Worm (Caenorhabditis elegans) whole organism, early embryonic: ENCODE measurements around the gene rpoa-49.

Experiments
- B0310.2 ChIP-seq: sonication (generic microtip); optimal IDR thresholded peaks from 2 replicates; lab custom pipeline; 2016; ENCODE audit warnings: mild to moderate bottlenecking, missing genetic modification characterization, missing compliant biosample characterization
- F13C5.2 ChIP-seq: sonication (generic microtip); optimal IDR thresholded peaks from 2 replicates; lab custom pipeline; 2017; ENCODE audit warnings: mild to moderate bottlenecking, missing genetic modification characterization, inconsistent platforms, missing compliant biosample characterization
- aly-1 ChIP-seq: sonication (generic microtip); optimal IDR thresholded peaks from 2 replicates; lab custom pipeline; 2016; ENCODE audit warnings: missing genetic modification characterization, missing compliant biosample characterization
- ama-1 ChIP-seq: fragments of 150-350 bp; optimal IDR thresholded peaks from 2 replicates; lab custom pipeline; 2014
- ceh-13 ChIP-seq: fragments of 200-800 bp; sonication (Bioruptor generic); optimal IDR thresholded peaks from 2 replicates; lab custom pipeline; 2018; ENCODE audit warnings: mild to moderate bottlenecking, missing genetic modification characterization, missing compliant biosample characterization
- ceh-36 ChIP-seq: sonication (generic microtip); optimal IDR thresholded peaks from 2 replicates; lab custom pipeline; 2016; ENCODE audit warnings: missing genetic modification characterization, inconsistent platforms, missing compliant biosample characterization
- ets-7 ChIP-seq: sonication (generic microtip); optimal IDR thresholded peaks from 2 replicates; lab custom pipeline; 2016; ENCODE audit warnings: missing genotype, missing genetic modification characterization, missing compliant biosample characterization
- flt-1 ChIP-seq: fragments of 200-800 bp; sonication (Bioruptor generic); IDR thresholded peaks from 2 replicates; pipeline ENCODE4 v1.3.6; 2022; ENCODE audit warnings: missing genetic modification characterization, missing compliant biosample characterization
- hmbx-1 ChIP-seq: sonication (generic microtip); optimal IDR thresholded peaks from 2 replicates; lab custom pipeline; 2016; ENCODE audit warnings: mild to moderate bottlenecking, missing genetic modification characterization, missing compliant biosample characterization
- hmg-4 ChIP-seq: fragments of 200-800 bp; sonication (Bioruptor generic); optimal IDR thresholded peaks from 2 replicates; lab custom pipeline; 2018; ENCODE audit warnings: mild to moderate bottlenecking, missing genetic modification characterization, missing compliant biosample characterization
- hnd-1 ChIP-seq: sonication (generic microtip); optimal IDR thresholded peaks from 2 replicates; lab custom pipeline; 2016; ENCODE audit warnings: missing genetic modification characterization, missing compliant biosample characterization
- pes-1 ChIP-seq: fragments of 200-800 bp; sonication (Bioruptor generic); IDR thresholded peaks from 2 replicates; pipeline ENCODE4 v1.3.6; 2022; ENCODE audit warnings: missing genetic modification reagents, missing genetic modification characterization, missing compliant biosample characterization
- scrt-1 ChIP-seq: fragments of 200-800 bp; sonication (Bioruptor generic); IDR thresholded peaks from 2 replicates; pipeline ENCODE4 v1.3.6; 2022; ENCODE audit warnings: missing genetic modification characterization, missing compliant biosample characterization
- sea-1 ChIP-seq: fragments of 200-800 bp; sonication (Bioruptor generic); conservative IDR thresholded peaks from 2 replicates; pipeline ENCODE4 v1.3.6; 2022; ENCODE audit warnings: missing genetic modification characterization, missing compliant biosample characterization
- tbx-11 ChIP-seq: fragments of 200-800 bp; sonication (Bioruptor generic); IDR thresholded peaks from 2 replicates; pipeline ENCODE4 v1.3.6; 2022; ENCODE audit warnings: missing genetic modification characterization, missing compliant biosample characterization
- tbx-37 ChIP-seq: fragments of 200-800 bp; sonication (Bioruptor generic); conservative IDR thresholded peaks from 2 replicates; pipeline ENCODE4 v1.3.6; 2022; ENCODE audit warnings: missing genetic modification reagents, missing genetic modification characterization, missing compliant biosample characterization
- tra-4 ChIP-seq: sonication (generic microtip); optimal IDR thresholded peaks from 2 replicates; lab custom pipeline; 2017; ENCODE audit warnings: missing genetic modification characterization, missing compliant biosample characterization

Gene rpoa-49

DNA sequence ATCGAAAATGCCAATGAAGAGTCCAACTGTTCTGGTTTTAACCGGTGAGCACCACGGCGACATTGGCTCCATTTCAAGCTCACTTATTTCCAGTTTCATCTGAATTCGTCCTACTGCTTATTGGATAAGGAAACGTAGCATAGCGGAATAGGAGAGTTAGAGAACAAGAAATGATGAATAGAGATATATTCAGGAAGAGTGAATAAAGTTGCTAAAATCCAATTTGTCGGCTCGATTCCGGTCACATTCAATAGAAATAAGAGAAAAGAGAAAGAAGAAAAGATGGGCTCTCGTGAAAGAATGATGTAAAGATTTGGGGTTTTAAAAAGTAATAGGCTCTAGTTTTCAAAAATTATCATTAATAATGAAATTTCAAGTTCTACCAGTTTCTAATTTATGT lies 28.5 kb downstream of the rpoa-49 start:
- TF ChIP-seq flt-1 (GFP tag; lab: Robert Waterston, UW): no peak
- no peak for TF ChIP-seq aly-1 (tag; lab: Kevin White, UChicago)
- no peak for TF ChIP-seq hnd-1 (tag; lab: Kevin White, UChicago)

- no peak for TF ChIP-seq ama-1 (lab: Kevin White, UChicago)
- no peak for TF ChIP-seq aly-1 (tag; lab: Kevin White, UChicago)
- no peak for TF ChIP-seq ets-7 (tag; lab: Kevin White, UChicago)
- no peak for TF ChIP-seq F13C5.2 (tag; lab: Kevin White, UChicago)
- no peak for TF ChIP-seq B0310.2
- no peak for TF ChIP-seq hmg-4
- TF ChIP-seq hnd-1 (tag; lab: Kevin White, UChicago): no peak
- TF ChIP-seq tbx-11 (GFP tag; lab: Robert Waterston, UW): no peak
- no peak for TF ChIP-seq tbx-37 (GFP tag; lab: Robert Waterston, UW)
- no peak for TF ChIP-seq ceh-13 (GFP tag; lab: Kevin White, UChicago)
- TF ChIP-seq pes-1 (GFP tag; lab: Robert Waterston, UW): no peak
Measured at ce11 chrII:73892-74291, 29.1 kb downstream of the rpoa-49 start.

ce11 chrII:75831-76230 lies 31.0 kb downstream of the rpoa-49 start:
- no peak for TF ChIP-seq ceh-36 (tag; lab: Kevin White, UChicago)
- TF ChIP-seq scrt-1 (GFP tag; lab: Robert Waterston, UW): no peak
- TF ChIP-seq hmbx-1 (tag; lab: Kevin White, UChicago): no peak
- no peak for TF ChIP-seq F13C5.2 (tag; lab: Kevin White, UChicago)
- TF ChIP-seq ama-1 (lab: Kevin White, UChicago): no peak
- no peak for TF ChIP-seq ets-7 (tag; lab: Kevin White, UChicago)
- TF ChIP-seq tra-4 (tag; lab: Kevin White, UChicago): no peak
- TF ChIP-seq tbx-11 (GFP tag; lab: Robert Waterston, UW): no peak
- no peak for TF ChIP-seq sea-1
- no peak for TF ChIP-seq tbx-37 (GFP tag; lab: Robert Waterston, UW)
- no peak for TF ChIP-seq B0310.2
- TF ChIP-seq flt-1 (GFP tag; lab: Robert Waterston, UW): no peak

ce11 chrII:76662-77061 lies 31.8 kb downstream of the rpoa-49 start:
- no peak for TF ChIP-seq sea-1
- no peak for TF ChIP-seq ceh-13 (GFP tag; lab: Kevin White, UChicago)
- no peak for TF ChIP-seq tra-4 (tag; lab: Kevin White, UChicago)
- TF ChIP-seq hmg-4: no peak
- TF ChIP-seq F13C5.2 (tag; lab: Kevin White, UChicago): no peak
- TF ChIP-seq scrt-1 (GFP tag; lab: Robert Waterston, UW): no peak
- TF ChIP-seq hnd-1 (tag; lab: Kevin White, UChicago): no peak

- TF ChIP-seq sea-1 (no peak), F13C5.2 (tag; lab: Kevin White, UChicago) (no peak), tbx-11 (GFP tag; lab: Robert Waterston, UW) (no peak), ceh-36 (tag; lab: Kevin White, UChicago) (no peak), hmbx-1 (tag; lab: Kevin White, UChicago) (no peak), ceh-13 (GFP tag; lab: Kevin White, UChicago) (no peak), ets-7 (tag; lab: Kevin White, UChicago) (no peak), tra-4 (tag; lab: Kevin White, UChicago) (no peak), hmg-4 (no peak), scrt-1 (GFP tag; lab: Robert Waterston, UW) (no peak), ama-1 (lab: Kevin White, UChicago) (no peak), aly-1 (tag; lab: Kevin White, UChicago) (no peak), flt-1 (GFP tag; lab: Robert Waterston, UW) (no peak), pes-1 (GFP tag; lab: Robert Waterston, UW) (no peak), tbx-37 (GFP tag; lab: Robert Waterston, UW) (no peak), B0310.2 (no peak), hnd-1 (tag; lab: Kevin White, UChicago) (no peak)
Measured at ce11 chrII:79166-79565, 34.3 kb downstream of the rpoa-49 start, which contains the start of gene C23H3.9. C23H3.9 (minus strand) TSS chrII:79266.

DNA sequence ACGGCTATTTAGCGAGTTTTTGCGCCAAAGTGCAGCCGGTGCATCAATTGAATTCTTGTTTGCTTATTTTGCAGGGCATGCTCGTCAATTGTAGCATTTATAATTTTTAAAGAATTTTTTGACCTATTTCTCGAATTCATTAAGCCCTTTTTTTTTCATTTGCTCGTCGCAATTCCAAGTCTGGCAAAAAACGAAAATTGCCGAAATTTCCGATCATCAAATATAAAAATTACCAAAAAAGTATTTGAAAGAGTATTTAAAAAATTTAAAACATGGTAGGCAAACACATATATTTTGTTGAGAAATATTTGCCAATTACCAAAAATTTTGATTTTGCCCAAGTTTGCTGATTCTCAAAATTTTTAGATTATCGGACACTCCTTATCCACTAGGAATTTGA lies 39.3 kb downstream of the rpoa-49 start, which contains the start of gene C50D2.6:
C50D2.6 (plus strand) TSS at position 301 of the 400 bp plus-strand sequence.
- TF ChIP-seq ceh-36 (tag; lab: Kevin White, UChicago) (no peak), F13C5.2 (tag; lab: Kevin White, UChicago) (no peak), ama-1 (lab: Kevin White, UChicago) (no peak), ets-7 (tag; lab: Kevin White, UChicago) (no peak), hmg-4 (no peak), scrt-1 (GFP tag; lab: Robert Waterston, UW) (no peak), tra-4 (tag; lab: Kevin White, UChicago) (no peak), sea-1 (no peak), tbx-11 (GFP tag; lab: Robert Waterston, UW) (no peak), hnd-1 (tag; lab: Kevin White, UChicago) (no peak), hmbx-1 (tag; lab: Kevin White, UChicago) (no peak), pes-1 (GFP tag; lab: Robert Waterston, UW) (no peak), tbx-37 (GFP tag; lab: Robert Waterston, UW) (no peak), ceh-13 (GFP tag; lab: Kevin White, UChicago) (no peak), flt-1 (GFP tag; lab: Robert Waterston, UW) (no peak)

- TF ChIP-seq tbx-37 (GFP tag; lab: Robert Waterston, UW): no peak
- no peak for TF ChIP-seq hmbx-1 (tag; lab: Kevin White, UChicago)
- no peak for TF ChIP-seq pes-1 (GFP tag; lab: Robert Waterston, UW)
- no peak for TF ChIP-seq tra-4 (tag; lab: Kevin White, UChicago)
- no peak for TF ChIP-seq hmg-4
- TF ChIP-seq F13C5.2 (tag; lab: Kevin White, UChicago): no peak
- no peak for TF ChIP-seq ets-7 (tag; lab: Kevin White, UChicago)
- no peak for TF ChIP-seq tbx-11 (GFP tag; lab: Robert Waterston, UW)
- no peak for TF ChIP-seq sea-1
- TF ChIP-seq ceh-13 (GFP tag; lab: Kevin White, UChicago): no peak
- no peak for TF ChIP-seq scrt-1 (GFP tag; lab: Robert Waterston, UW)
- TF ChIP-seq hnd-1 (tag; lab: Kevin White, UChicago): no peak
Measured at ce11 chrII:86794-87193, 42.0 kb downstream of the rpoa-49 start.
